Fruit fly (Drosophila melanogaster) whole organism, wandering third instar larva: Measurements from ENCODE around the gene ver.

Experiments
- CrebA ChIP-seq: fragments of 200-800 bp; sonication (Bioruptor generic); optimal IDR thresholded peaks from 2 replicates; lab custom pipeline; 2016; ENCODE audit warnings: missing biosample characterization, mild to moderate bottlenecking, missing genetic modification characterization, borderline replicate concordance
- Dfd ChIP-seq: fragments of >200 bp; optimal IDR thresholded peaks from 2 replicates; lab custom pipeline; 2017; ENCODE audit warnings: missing biosample characterization, missing genetic modification characterization
- HLH106 ChIP-seq: fragments of 200-800 bp; optimal IDR thresholded peaks from 3 replicates; lab custom pipeline; 2019; ENCODE audit warnings: missing biosample characterization, mild to moderate bottlenecking, missing genetic modification characterization, moderate library complexity
- Jra ChIP-seq: sonication (Bioruptor generic); optimal IDR thresholded peaks from 2 replicates; lab custom pipeline; 2016; ENCODE audit warnings: missing biosample characterization, missing genetic modification characterization
- Mio ChIP-seq: sonication (Bioruptor generic); optimal IDR thresholded peaks from 2 replicates; lab custom pipeline; 2016; ENCODE audit warnings: missing biosample characterization, missing genetic modification characterization
- Sp1 ChIP-seq: fragments of 200-800 bp; sonication (Bioruptor generic); optimal IDR thresholded peaks from 3 replicates; lab custom pipeline; 2019; ENCODE audit warnings: missing biosample characterization, mild to moderate bottlenecking, missing genetic modification characterization, moderate library complexity
- br ChIP-seq: fragments of 200-800 bp; sonication (Bioruptor generic); optimal IDR thresholded peaks from 2 replicates; lab custom pipeline; 2016; ENCODE audit warnings: missing biosample characterization, missing genetic modification characterization
- ey ChIP-seq: fragments of 200-800 bp; sonication (Bioruptor generic); optimal IDR thresholded peaks from 2 replicates; lab custom pipeline; 2016; ENCODE audit warnings: missing biosample characterization, missing genetic modification characterization
- fru ChIP-seq: fragments of 200-800 bp; sonication (Bioruptor generic); optimal IDR thresholded peaks from 3 replicates; lab custom pipeline; 2016; ENCODE audit warnings: missing biosample characterization, mild to moderate bottlenecking, missing genetic modification characterization
- pan ChIP-seq: fragments of >200 bp; optimal IDR thresholded peaks from 2 replicates; lab custom pipeline; 2017
- psq ChIP-seq: fragments of 200-800 bp; sonication (Bioruptor generic); optimal IDR thresholded peaks from 3 replicates; lab custom pipeline; 2017; ENCODE audit warnings: missing biosample characterization, mild to moderate bottlenecking, missing genetic modification characterization, moderate library complexity
- rgr ChIP-seq: fragments of 200-800 bp; sonication (Bioruptor generic); optimal IDR thresholded peaks from 3 replicates; lab custom pipeline; 2016; ENCODE audit warnings: missing biosample characterization, mild to moderate bottlenecking, missing genetic modification characterization

- TF ChIP-seq psq (GFP tag; lab: Kevin White, UChicago) (no peak), fru (GFP tag; lab: Kevin White, UChicago) (no peak), Dfd (GFP tag; lab: Kevin White, UChicago) (no peak), Jra (GFP tag; lab: Kevin White, UChicago) (no peak), ey (no peak), Sp1 (GFP tag; lab: Kevin White, UChicago) (no peak), pan (lab: Kevin White, UChicago) (no peak), CrebA (GFP tag; lab: Kevin White, UChicago) (no peak), HLH106 (no peak), br (GFP tag; lab: Kevin White, UChicago) (no peak), rgr (no peak), Mio (GFP tag; lab: Kevin White, UChicago) (no peak)
These were observed 41.2 kb downstream of the ver start for dm6 chr3L:12564979-12565378.
